Worm (Caenorhabditis elegans): ENCODE results near the gene vem-1.

The vem-1 gene

DNA sequence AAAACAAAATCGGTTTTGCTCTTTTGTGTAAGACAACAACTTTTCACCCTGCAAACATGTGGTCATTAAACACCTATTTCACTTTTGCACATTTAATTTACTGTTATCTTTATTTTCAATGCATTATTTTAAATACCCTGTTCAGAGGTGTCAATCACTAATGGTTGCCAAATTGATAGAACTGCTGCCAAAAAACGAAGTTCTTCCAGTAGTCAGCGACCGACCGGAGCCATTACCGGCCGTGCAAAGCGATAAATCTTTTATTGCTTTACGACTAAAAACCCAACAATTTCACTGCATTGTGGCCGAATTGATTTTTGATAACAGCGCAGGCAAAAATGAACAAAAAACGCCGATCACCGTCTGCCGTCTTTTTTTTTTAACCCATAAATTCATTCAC is 13.8 kb downstream of the vem-1 start:
- TF ChIP-seq unc-3 (GFP tag; conservative IDR thresholded peaks at IDR 0.05) (no peak), unc-3 (tag; optimal IDR thresholded peaks at IDR 0.05) (no peak), ztf-16 (tag; optimal IDR thresholded peaks at IDR 0.05) (no peak), pag-3 (tag; optimal IDR thresholded peaks at IDR 0.05; ENCODE audit: borderline replicate concordance) (no peak), ceh-31 (tag; optimal IDR thresholded peaks at IDR 0.05) (no peak), pqm-1 (tag; optimal IDR thresholded peaks at IDR 0.05) (no peak), pha-2 (tag; optimal IDR thresholded peaks at IDR 0.05) (no peak), ceh-34 (tag; optimal IDR thresholded peaks at IDR 0.05) (no peak), tbx-7 (tag; optimal IDR thresholded peaks at IDR 0.05) (no peak), pha-4 (tag; optimal IDR thresholded peaks at IDR 0.05) (no peak), unc-55 (GFP tag; optimal IDR thresholded peaks at IDR 0.05) (no peak), ceh-9 (tag; optimal IDR thresholded peaks at IDR 0.05) (no peak), sdc-2 (tag; optimal IDR thresholded peaks at IDR 0.05) (no peak), ceh-19 (GFP tag; optimal IDR thresholded peaks at IDR 0.05) (no peak), che-1 (tag; optimal IDR thresholded peaks at IDR 0.05) (no peak), ceh-24 (tag; optimal IDR thresholded peaks at IDR 0.05) (no peak)

DNA sequence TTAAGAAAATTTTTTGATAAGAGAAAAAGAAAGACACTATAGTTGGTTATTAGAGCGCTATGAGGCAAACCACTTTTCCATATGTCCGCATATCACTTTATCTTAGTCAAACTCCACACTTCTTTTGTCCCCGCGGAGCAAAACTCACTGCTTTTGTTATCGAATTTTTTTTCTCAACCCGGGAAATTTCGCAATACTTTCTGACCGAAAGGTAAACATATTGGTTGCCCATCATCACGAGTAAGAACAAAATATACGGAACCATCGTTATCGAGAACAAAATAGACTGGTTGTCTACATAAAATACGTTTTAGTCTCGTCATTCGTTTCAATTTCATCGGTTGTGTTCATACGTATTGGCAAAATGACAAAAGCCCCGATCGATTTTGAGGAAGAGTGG is 19.1 kb downstream of the vem-1 start, which contains the start of gene C18A11.1:
C18A11.1 (plus strand) TSS at position 36 of the 400 bp plus-strand sequence.
- TF ChIP-seq ceh-31 (tag; optimal IDR thresholded peaks at IDR 0.05) (no peak), fax-1 (tag; optimal IDR thresholded peaks at IDR 0.05) (no peak), dmd-4 (tag; optimal IDR thresholded peaks at IDR 0.05; ENCODE audit: borderline replicate concordance) (no peak), pros-1 (tag; optimal IDR thresholded peaks at IDR 0.05) (no peak), K09A11.1 (tag; optimal IDR thresholded peaks at IDR 0.05; ENCODE audit: insufficient read depth) (no peak), T23F11.4 (GFP tag; optimal IDR thresholded peaks at IDR 0.05) (no peak), C38D4.7 (GFP tag; optimal IDR thresholded peaks at IDR 0.05) (no peak), eyg-1 (tag; optimal IDR thresholded peaks at IDR 0.05) (no peak), hlh-8 (tag; optimal IDR thresholded peaks at IDR 0.05) (no peak), C08G9.2 (tag; optimal IDR thresholded peaks at IDR 0.05) (no peak), ceh-9 (tag; optimal IDR thresholded peaks at IDR 0.05) (no peak), npax-4 (tag; optimal IDR thresholded peaks at IDR 0.05) (no peak), pqm-1 (tag; optimal IDR thresholded peaks at IDR 0.05) (no peak), ceh-18 (tag; optimal IDR thresholded peaks at IDR 0.05) (no peak), odd-2 (tag; optimal IDR thresholded peaks at IDR 0.05) (no peak), ceh-6 (GFP tag; optimal IDR thresholded peaks at IDR 0.05) (no peak), unc-55 (GFP tag; optimal IDR thresholded peaks at IDR 0.05) (no peak), rnt-1 (tag; optimal IDR thresholded peaks at IDR 0.05) (no peak)

DNA sequence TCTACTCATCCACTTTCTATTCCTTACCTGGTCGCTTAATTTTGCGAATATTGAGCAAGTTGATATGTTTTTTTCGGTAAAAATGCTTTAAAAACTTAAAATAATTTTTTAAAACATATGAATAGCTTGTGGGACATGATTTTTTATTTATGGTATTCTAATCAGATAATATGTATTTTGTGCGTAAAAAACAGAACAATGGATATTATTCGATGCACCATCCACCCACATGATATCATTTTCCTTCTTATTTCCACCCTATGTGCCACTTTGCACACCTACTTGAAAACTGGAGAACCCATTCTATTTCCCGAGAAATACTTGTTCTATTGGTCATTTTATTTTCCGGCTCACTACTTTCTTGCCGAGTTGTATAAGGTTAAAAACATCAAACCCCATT is 21.1 kb downstream of the vem-1 start, which contains the start of gene C18A11.2:
C18A11.2 (plus strand) TSS at position 301 of the 400 bp plus-strand sequence.
- TF ChIP-seq sox-4 (tag; optimal IDR thresholded peaks at IDR 0.05) = no peak
- no peak for TF ChIP-seq odd-2 (tag; optimal IDR thresholded peaks at IDR 0.05)
- no peak for TF ChIP-seq ets-4 (tag; optimal IDR thresholded peaks at IDR 0.05)
- no peak for TF ChIP-seq ceh-30 (tag; optimal IDR thresholded peaks at IDR 0.05)
- TF ChIP-seq lim-6 (tag; optimal IDR thresholded peaks at IDR 0.05) = no peak
- TF ChIP-seq C38D4.7 (GFP tag; optimal IDR thresholded peaks at IDR 0.05) = no peak

ce11 chrX:8060823-8061222 is 27.6 kb downstream of the vem-1 start, which contains the start of gene C18A11.3:
Gene C18A11.3, plus strand, starts transcription at chrX:8061123.
- no peak for TF ChIP-seq madf-2 (tag; optimal IDR thresholded peaks at IDR 0.05)
- no peak for TF ChIP-seq pag-3 (tag; optimal IDR thresholded peaks at IDR 0.05; ENCODE audit: borderline replicate concordance)
- TF ChIP-seq C38D4.7 (GFP tag; optimal IDR thresholded peaks at IDR 0.05) = no peak
- TF ChIP-seq ceh-6 (GFP tag; optimal IDR thresholded peaks at IDR 0.05) = no peak
- TF ChIP-seq nhr-232 (tag; optimal IDR thresholded peaks at IDR 0.05) = no peak
- TF ChIP-seq tbx-7 (tag; optimal IDR thresholded peaks at IDR 0.05) = no peak
- no peak for TF ChIP-seq fax-1 (tag; optimal IDR thresholded peaks at IDR 0.05)
- no peak for TF ChIP-seq lim-6 (tag; optimal IDR thresholded peaks at IDR 0.05)
- TF ChIP-seq Y22D7AL.16 (tag; optimal IDR thresholded peaks at IDR 0.05) = no peak
- TF ChIP-seq ama-1 (optimal IDR thresholded peaks at IDR 0.05) = no peak
- no peak for TF ChIP-seq pqm-1 (tag; optimal IDR thresholded peaks at IDR 0.05)
- no peak for TF ChIP-seq ceh-31 (tag; optimal IDR thresholded peaks at IDR 0.05)
- TF ChIP-seq gmeb-2 (tag; optimal IDR thresholded peaks at IDR 0.05) = no peak
- TF ChIP-seq ttx-3 (tag; optimal IDR thresholded peaks at IDR 0.05) = no peak
- no peak for TF ChIP-seq pha-2 (tag; optimal IDR thresholded peaks at IDR 0.05)
- no peak for TF ChIP-seq ceh-24 (tag; optimal IDR thresholded peaks at IDR 0.05)
- no peak for TF ChIP-seq ceh-34 (tag; optimal IDR thresholded peaks at IDR 0.05)
- TF ChIP-seq ceh-14 (tag; optimal IDR thresholded peaks at IDR 0.05) = no peak
